Fruit fly (Drosophila melanogaster) whole organism, embryonic: Measurements from ENCODE around the gene Bx42.

Source experiments
- C15 ChIP-seq: fragments of 200-800 bp; sonication (Bioruptor generic); IDR thresholded peaks from 3 replicates; pipeline ENCODE4 v1.3.6; 2022; ENCODE audit warnings: missing biosample characterization, missing genetic modification characterization
- CG10209 ChIP-seq: fragments of 200-800 bp; sonication (Bioruptor generic); optimal IDR thresholded peaks from 3 replicates; lab custom pipeline; 2017; ENCODE audit warnings: missing biosample characterization, mild to moderate bottlenecking, missing genetic modification characterization, missing genetic modification reagents
- CG10267 ChIP-seq: fragments of 200-800 bp; sonication (Bioruptor generic); optimal IDR thresholded peaks from 2 replicates; lab custom pipeline; 2018; ENCODE audit warnings: missing biosample characterization, mild to moderate bottlenecking, missing genetic modification characterization, moderate library complexity
- CG11398 ChIP-seq: fragments of 200-800 bp; sonication (Bioruptor generic); optimal IDR thresholded peaks from 2 replicates; lab custom pipeline; 2016; ENCODE audit warnings: missing biosample characterization, missing genetic modification characterization
- CG11560 ChIP-seq: fragments of 200-800 bp; sonication (Bioruptor generic); IDR thresholded peaks from 3 replicates; pipeline ENCODE4 v1.3.6; 2022; ENCODE audit warnings: missing biosample characterization, missing genetic modification characterization
- CG11723 ChIP-seq: fragments of 200-800 bp; sonication (Bioruptor generic); optimal IDR thresholded peaks from 2 replicates; lab custom pipeline; 2017; ENCODE audit warnings: missing biosample characterization, mild to moderate bottlenecking, missing genetic modification characterization
- CG12155 ChIP-seq: fragments of 200-800 bp; sonication (Bioruptor generic); optimal IDR thresholded peaks from 3 replicates; lab custom pipeline; 2016; ENCODE audit warnings: missing biosample characterization, missing genetic modification characterization
- CG13424 ChIP-seq: fragments of 200-800 bp; sonication (Bioruptor generic); optimal IDR thresholded peaks from 2 replicates; lab custom pipeline; 2019; ENCODE audit warnings: missing biosample characterization, mild to moderate bottlenecking, missing genetic modification characterization, moderate library complexity
- CG15514 ChIP-seq: fragments of 200-800 bp; sonication (Bioruptor generic); optimal IDR thresholded peaks from 3 replicates; lab custom pipeline; 2017; ENCODE audit warnings: missing biosample characterization, missing genetic modification characterization, mild to moderate bottlenecking, moderate library complexity, missing genetic modification reagents
- CG15601 ChIP-seq: fragments of 200-800 bp; sonication (Bioruptor generic); optimal IDR thresholded peaks from 3 replicates; lab custom pipeline; 2019; ENCODE audit warnings: missing biosample characterization, mild to moderate bottlenecking, missing genetic modification characterization, moderate library complexity
- CG16815 ChIP-seq: fragments of 200-800 bp; sonication (Bioruptor generic); optimal IDR thresholded peaks from 3 replicates; lab custom pipeline; 2017; ENCODE audit warnings: missing biosample characterization, mild to moderate bottlenecking, missing genetic modification characterization
- CG17359 ChIP-seq: fragments of 200-800 bp; sonication (Bioruptor generic); optimal IDR thresholded peaks from 3 replicates; lab custom pipeline; 2018; ENCODE audit warnings: missing biosample characterization, mild to moderate bottlenecking, missing genetic modification characterization, moderate library complexity
- CG17912 ChIP-seq: fragments of 200-800 bp; sonication (Bioruptor generic); optimal IDR thresholded peaks from 2 replicates; lab custom pipeline; 2018; ENCODE audit warnings: missing biosample characterization, mild to moderate bottlenecking, missing genetic modification characterization
- CG3065 ChIP-seq: fragments of 200-800 bp; sonication (Bioruptor generic); optimal IDR thresholded peaks from 2 replicates; lab custom pipeline; 2016; ENCODE audit warnings: missing biosample characterization, missing genetic modification characterization
- CG31224 ChIP-seq: fragments of 200-800 bp; sonication (Bioruptor generic); IDR thresholded peaks from 2 replicates; pipeline ENCODE4 v1.3.6; 2022; ENCODE audit warnings: missing biosample characterization, missing genetic modification characterization
- CG32772 ChIP-seq: fragments of 200-800 bp; sonication (Bioruptor generic); IDR thresholded peaks from 2 replicates; pipeline ENCODE4 v1.3.6; 2022; ENCODE audit warnings: missing biosample characterization, missing genetic modification characterization
- CG6813 ChIP-seq: fragments of 200-800 bp; sonication (Bioruptor generic); optimal IDR thresholded peaks from 2 replicates; lab custom pipeline; 2017; ENCODE audit warnings: missing biosample characterization, missing genetic modification characterization, mild to moderate bottlenecking, moderate library complexity, missing genetic modification reagents
- CG8089 ChIP-seq: fragments of 200-800 bp; sonication (Bioruptor generic); optimal IDR thresholded peaks from 3 replicates; lab custom pipeline; 2016; ENCODE audit warnings: missing biosample characterization, missing genetic modification characterization
- CG8924 ChIP-seq: fragments of 200-800 bp; optimal IDR thresholded peaks from 3 replicates; lab custom pipeline; 2019; ENCODE audit warnings: missing biosample characterization, mild to moderate bottlenecking, missing genetic modification characterization, moderate library complexity
- CG9727 ChIP-seq: fragments of 200-800 bp; sonication (Bioruptor generic); optimal IDR thresholded peaks from 3 replicates; lab custom pipeline; 2017; ENCODE audit warnings: missing biosample characterization, mild to moderate bottlenecking, missing genetic modification characterization
- Chrac-16 ChIP-seq: fragments of 200-800 bp; sonication (Bioruptor generic); optimal IDR thresholded peaks from 3 replicates; lab custom pipeline; 2016; ENCODE audit warnings: missing biosample characterization, missing genetic modification characterization
- Drgx ChIP-seq: fragments of 200-800 bp; sonication (Bioruptor generic); IDR thresholded peaks from 2 replicates; pipeline ENCODE4 v1.3.6; 2022; ENCODE audit warnings: missing biosample characterization, missing genetic modification characterization
- H15 ChIP-seq: fragments of 200-800 bp; sonication (Bioruptor generic); IDR thresholded peaks from 3 replicates; pipeline ENCODE4 v1.3.6; 2022; ENCODE audit warnings: missing biosample characterization, missing genetic modification characterization
- Max ChIP-seq: fragments of 200-800 bp; sonication (Bioruptor generic); optimal IDR thresholded peaks from 2 replicates; lab custom pipeline; 2016; ENCODE audit warnings: missing biosample characterization, mild to moderate bottlenecking, missing genetic modification characterization
- NK7.1 ChIP-seq: fragments of 200-800 bp; sonication (Bioruptor generic); optimal IDR thresholded peaks from 3 replicates; lab custom pipeline; 2016; ENCODE audit warnings: missing biosample characterization, missing genetic modification characterization
- bsh ChIP-seq, 2 experiments: fragments of 200-800 bp; sonication (Bioruptor generic); optimal IDR thresholded peaks; 2 replicates each; lab custom pipeline; 2017 to 2018; ENCODE audit warnings: mild to moderate bottlenecking in 2 of 2, missing biosample characterization in 2 of 2, missing genetic modification characterization in 2 of 2, moderate library complexity in 1 of 2
- crol ChIP-seq: fragments of 200-800 bp; sonication (Bioruptor generic); IDR thresholded peaks from 2 replicates; pipeline ENCODE4 v1.3.6; 2022; ENCODE audit warnings: missing biosample characterization, missing genetic modification characterization
- crp ChIP-seq, 2 experiments: fragments of 200-800 bp; sonication (Bioruptor generic); optimal IDR thresholded peaks; 2 replicates in 1 of 2; 3 replicates in 1 of 2; lab custom pipeline; 2017; ENCODE audit warnings: missing biosample characterization in 2 of 2, missing genetic modification characterization in 2 of 2, mild to moderate bottlenecking in 1 of 2, moderate library complexity in 1 of 2
- dm ChIP-seq: fragments of 200-800 bp; sonication (Bioruptor generic); optimal IDR thresholded peaks from 3 replicates; lab custom pipeline; 2016; ENCODE audit warnings: missing biosample characterization, missing genetic modification characterization
- dmrt11E ChIP-seq: fragments of 200-800 bp; sonication (Bioruptor generic); optimal IDR thresholded peaks from 3 replicates; lab custom pipeline; 2018; ENCODE audit warnings: missing biosample characterization, mild to moderate bottlenecking, missing genetic modification characterization, moderate library complexity
- ham ChIP-seq: fragments of 200-800 bp; sonication (Bioruptor generic); IDR thresholded peaks from 2 replicates; pipeline ENCODE4 v1.3.6; 2022; ENCODE audit warnings: missing biosample characterization, missing genetic modification characterization
- her ChIP-seq: fragments of 200-800 bp; sonication (Bioruptor generic); optimal IDR thresholded peaks from 2 replicates; lab custom pipeline; 2016; ENCODE audit warnings: missing biosample characterization, missing genetic modification characterization
- hkb ChIP-seq, 2 experiments: fragments of 200-800 bp in 1 of 2; fragments of >200 bp in 1 of 2; sonication (Bioruptor generic) in 1 of 2; IDR thresholded peaks in 1 of 2; optimal IDR thresholded peaks in 1 of 2; 2 replicates each; pipeline versions ENCODE4 v1.3.6 to Lab custom; 2017 to 2022; ENCODE audit warnings: missing biosample characterization in 1 of 2, missing genetic modification characterization in 1 of 2
- ken ChIP-seq: fragments of 200-800 bp; sonication (Bioruptor generic); IDR thresholded peaks from 3 replicates; pipeline ENCODE4 v1.3.6; 2022; ENCODE audit warnings: missing biosample characterization, missing genetic modification characterization
- lmd ChIP-seq: fragments of 200-800 bp; sonication (Bioruptor generic); IDR thresholded peaks from 2 replicates; pipeline ENCODE4 v1.3.6; 2022; ENCODE audit warnings: missing biosample characterization, missing genetic modification characterization
- lola ChIP-seq, 3 experiments: fragments of >200 bp in 2 of 3; fragments of 200-800 bp in 1 of 3; sonication (Bioruptor generic) in 1 of 3; optimal IDR thresholded peaks; 2 replicates each; lab custom pipeline; 2017 to 2019; ENCODE audit warnings: missing biosample characterization in 3 of 3, missing genetic modification characterization in 3 of 3, mild to moderate bottlenecking in 1 of 3, moderate library complexity in 1 of 3
- luna ChIP-seq: fragments of 200-800 bp; sonication (Bioruptor generic); optimal IDR thresholded peaks from 2 replicates; lab custom pipeline; 2016; ENCODE audit warnings: missing biosample characterization, missing genetic modification characterization
- maf-S ChIP-seq: fragments of 200-800 bp; sonication (Bioruptor generic); optimal IDR thresholded peaks from 2 replicates; lab custom pipeline; 2016; ENCODE audit warnings: missing biosample characterization, missing genetic modification characterization
- onecut ChIP-seq: fragments of 200-800 bp; sonication (Bioruptor generic); IDR thresholded peaks from 2 replicates; pipeline ENCODE4 v1.3.6; 2022; ENCODE audit warnings: missing biosample characterization, missing genetic modification characterization
- prd ChIP-seq, 3 experiments: fragments of >200 bp in 2 of 3; fragments of 200-800 bp in 1 of 3; sonication (Bioruptor generic) in 1 of 3; optimal IDR thresholded peaks in 2 of 3; IDR thresholded peaks in 1 of 3; 2 replicates in 2 of 3; 3 replicates in 1 of 3; pipeline versions ENCODE4 v1.3.6 to Lab custom; 2017 to 2022; ENCODE audit warnings: missing biosample characterization in 1 of 3, missing genetic modification characterization in 1 of 3
- pum ChIP-seq: fragments of 200-800 bp; sonication (Bioruptor generic); optimal IDR thresholded peaks from 2 replicates; lab custom pipeline; 2016; ENCODE audit warnings: missing biosample characterization, missing genetic modification characterization
- sens ChIP-seq: fragments of 200-800 bp; sonication (Bioruptor generic); peaks from one replicate; lab custom pipeline; 2016; ENCODE audit warnings: missing biosample characterization, missing genetic modification characterization
- ssp ChIP-seq: fragments of 200-800 bp; sonication (Bioruptor generic); IDR thresholded peaks from 2 replicates; pipeline ENCODE4 v1.3.6; 2022; ENCODE audit warnings: missing biosample characterization, missing genetic modification characterization
- ttk ChIP-seq: fragments of 200-800 bp; sonication (Bioruptor generic); IDR thresholded peaks from 2 replicates; pipeline ENCODE4 v2.1.2; 2022; ENCODE audit warnings: missing biosample characterization, missing genetic modification characterization
- vvl ChIP-seq: fragments of 200-800 bp; sonication (Bioruptor generic); IDR thresholded peaks from 2 replicates; pipeline ENCODE4 v1.3.6; 2022; ENCODE audit warnings: missing biosample characterization, missing genetic modification characterization
- wek ChIP-seq: fragments of 200-800 bp; sonication (Bioruptor generic); optimal IDR thresholded peaks from 3 replicates; lab custom pipeline; 2018; ENCODE audit warnings: missing biosample characterization, mild to moderate bottlenecking, missing genetic modification characterization, moderate library complexity
- yki ChIP-seq: fragments of >200 bp; optimal IDR thresholded peaks from 3 replicates; lab custom pipeline; 2018
- zen ChIP-seq: fragments of 200-800 bp; sonication (Bioruptor generic); optimal IDR thresholded peaks from 3 replicates; lab custom pipeline; 2018; ENCODE audit warnings: missing biosample characterization, mild to moderate bottlenecking, missing genetic modification characterization, moderate library complexity

Bx42 gene

DNA sequence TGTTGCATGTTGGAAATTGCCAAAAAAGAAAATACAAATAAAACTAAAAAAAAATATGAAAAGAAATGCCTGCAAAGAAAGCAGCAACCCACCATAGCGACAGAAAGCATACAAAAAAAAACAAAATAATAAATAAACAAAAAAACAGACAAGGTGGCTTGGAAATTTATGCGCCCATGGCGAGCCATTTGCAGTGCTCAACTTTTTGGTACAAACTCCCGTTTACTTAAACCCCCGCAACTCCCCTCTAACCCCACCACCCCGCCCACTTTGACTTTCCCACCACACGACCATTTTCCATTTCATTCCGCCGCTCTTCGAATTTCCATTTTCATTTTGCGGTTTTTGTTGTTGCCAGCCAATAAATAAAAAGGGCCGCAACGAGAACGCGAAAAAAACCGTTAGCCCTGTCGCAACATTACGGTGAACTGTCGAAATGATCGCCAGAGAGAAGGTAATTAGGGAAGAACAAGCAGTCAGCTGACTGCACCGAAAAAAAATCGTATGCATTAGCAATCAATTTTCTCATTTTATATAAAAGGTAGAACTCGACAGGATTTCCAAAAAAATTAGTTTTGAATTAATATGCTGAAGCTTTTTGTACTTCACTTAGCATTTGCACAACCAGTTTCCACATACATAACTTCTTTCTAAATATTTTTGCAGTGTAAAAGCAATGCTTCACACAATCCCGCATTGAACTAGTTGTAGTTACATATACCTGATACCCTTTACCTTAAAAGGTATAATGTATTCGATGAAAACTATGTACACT, 30.6 kb upstream of the Bx42 start (continued):
- TF ChIP-seq onecut (GFP tag; lab: Robert Waterston, UW) (peak; percentile 31; the same call in 1 of the 2 replicates), vvl (peak; percentile 62), CG15514 (GFP tag; lab: Kevin White, UChicago) (peak; percentile 26), lmd (GFP tag; lab: Robert Waterston, UW) (peak; percentile 44; the same call in 1 of the 2 replicates), CG8089 (GFP tag; lab: Kevin White, UChicago) (peak; percentile 2), dm (GFP tag; lab: Kevin White, UChicago) (peak; percentile 5), Max (GFP tag; lab: Kevin White, UChicago) (peak; percentile 36), zen (tag; lab: Kevin White, UChicago) (peak; percentile 60), ham (GFP tag; lab: Robert Waterston, UW) (no peak), Drgx (GFP tag; lab: Robert Waterston, UW) (peak; percentile 6; the same call in 1 of the 2 replicates), CG17359 (tag; lab: Kevin White, UChicago) (peak; percentile 74), CG11560 (no peak), CG9727 (peak; percentile 22), crol (peak; percentile 53), sens (peak; percentile 91), ken (GFP tag; lab: Robert Waterston, UW) (peak; percentile 42; the same call in 1 of the 3 replicates), crp (GFP tag; optimal IDR thresholded peaks at IDR 0.05; lab: Kevin White, UChicago) (peak in 1 of 2 experiments; percentile 45), CG10209 (GFP tag; lab: Kevin White, UChicago) (peak; percentile 22), CG12155 (peak; percentile 0), hkb (optimal IDR thresholded peaks at IDR 0.05; lab: Kevin White, UChicago) (no peak), hkb (GFP tag; IDR thresholded peaks at IDR 0.05; lab: Robert Waterston, UW) (peak; percentile 62), prd (optimal IDR thresholded peaks at IDR 0.05; lab: Kevin White, UChicago) (no peak), prd (GFP tag; IDR thresholded peaks at IDR 0.05; lab: Robert Waterston, UW) (peak; percentile 69), her (GFP tag; lab: Kevin White, UChicago) (peak; percentile 8), CG13424 (tag; lab: Kevin White, UChicago) (peak; percentile 49), CG11398 (GFP tag; lab: Kevin White, UChicago) (peak; percentile 10), H15 (0 out of 3 replicates have a peak, but pooled peaks have one; percentile 15), luna (no peak), ssp (peak; percentile 45), Chrac-16 (GFP tag; lab: Kevin White, UChicago) (peak; percentile 22), CG31224 (GFP tag; lab: Robert Waterston, UW) (0 out of 2 replicates have a peak, but pooled peaks have one; percentile 9), lola (GFP tag; optimal IDR thresholded peaks at IDR 0.05; lab: Kevin White, UChicago) (peak in 1 of 3 experiments; percentile 41), ttk (0 out of 2 replicates have a peak, but pooled peaks have one; percentile 46), CG17912 (GFP tag; lab: Kevin White, UChicago) (no peak), C15 (GFP tag; lab: Robert Waterston, UW) (no peak), CG15601 (tag; lab: Kevin White, UChicago) (no peak), wek (GFP tag; lab: Kevin White, UChicago) (peak; percentile 26), maf-S (GFP tag; lab: Kevin White, UChicago) (peak; percentile 33), yki (lab: Kevin White, UChicago) (no peak), CG10267 (peak; percentile 30), CG11723 (GFP tag; lab: Kevin White, UChicago) (peak; percentile 13), CG32772 (GFP tag; lab: Robert Waterston, UW) (no peak), dmrt11E (tag; lab: Kevin White, UChicago) (peak; percentile 32), CG16815 (GFP tag; lab: Kevin White, UChicago) (peak; percentile 27), bsh (GFP tag; optimal IDR thresholded peaks at IDR 0.05; lab: Kevin White, UChicago) (peak in 1 of 2 experiments; percentile 61), CG8924 (peak; percentile 58), NK7.1 (GFP tag; lab: Kevin White, UChicago) (no peak), CG6813 (GFP tag; lab: Kevin White, UChicago) (peak; percentile 26), pum (GFP tag; lab: Kevin White, UChicago) (peak; percentile 38), CG3065 (GFP tag; lab: Kevin White, UChicago) (no peak)
